Worm (Caenorhabditis elegans): Measurements from ENCODE around the gene lin-66.
A peak's percentile ranks its signal among the peaks of the same experiment; 100 is the strongest.

Gene lin-66

ce11 chrIV:13887408-13888163 is at the start of gene lin-66:
lin-66 (plus strand) TSS chrIV:13888079.
- peak; percentile 90 for TF ChIP-seq nfya-1 (tag; optimal IDR thresholded peaks at IDR 0.05; ENCODE audit: insufficient read depth)
- TF ChIP-seq nhr-67 (tag; optimal IDR thresholded peaks at IDR 0.05): no peak
- no peak for TF ChIP-seq nhr-76 (tag; optimal IDR thresholded peaks at IDR 0.05)
- peak; percentile 89 for TF ChIP-seq nhr-25 (tag; optimal IDR thresholded peaks at IDR 0.05)
- TF ChIP-seq lin-15B (tag; optimal IDR thresholded peaks at IDR 0.05): peak; percentile 69
- TF ChIP-seq unc-39 (tag; optimal IDR thresholded peaks at IDR 0.05): peak; percentile 17
- peak; percentile 38 for TF ChIP-seq aly-2 (tag; optimal IDR thresholded peaks at IDR 0.05)
- no peak for TF ChIP-seq pqm-1 (tag; optimal IDR thresholded peaks at IDR 0.05)
- peak; percentile 66 for TF ChIP-seq tbx-2 (tag; optimal IDR thresholded peaks at IDR 0.05)
- peak; percentile 75 for TF ChIP-seq pha-4 (tag; optimal IDR thresholded peaks at IDR 0.05)
- TF ChIP-seq snpc-4 (tag; optimal IDR thresholded peaks at IDR 0.05): peak; percentile 55
- no peak for TF ChIP-seq ama-1 (optimal IDR thresholded peaks at IDR 0.05)
- no peak for TF ChIP-seq elt-3 (tag; optimal IDR thresholded peaks at IDR 0.05)
- peak; percentile 2 for TF ChIP-seq ceh-82 (tag; optimal IDR thresholded peaks at IDR 0.05)
- TF ChIP-seq lin-39 (tag; optimal IDR thresholded peaks at IDR 0.05): peak; percentile 98
- peak; percentile 75 for TF ChIP-seq ceh-28 (tag; optimal IDR thresholded peaks at IDR 0.05)
- no peak for TF ChIP-seq skn-1 (tag; optimal IDR thresholded peaks at IDR 0.05)
- TF ChIP-seq zag-1 (tag; optimal IDR thresholded peaks at IDR 0.05): peak; percentile 33
- peak; percentile 37 for TF ChIP-seq egl-5 (tag; optimal IDR thresholded peaks at IDR 0.05)
- peak; percentile 86 for TF ChIP-seq elt-2 (tag; optimal IDR thresholded peaks at IDR 0.05)
- TF ChIP-seq fos-1 (tag; optimal IDR thresholded peaks at IDR 0.05): no peak
- TF ChIP-seq ZK546.5 (tag; optimal IDR thresholded peaks at IDR 0.05): no peak
- TF ChIP-seq nhr-43 (tag; optimal IDR thresholded peaks at IDR 0.05; ENCODE audit: poor library complexity, severe bottlenecking): peak; percentile 75
- TF ChIP-seq egl-27 (tag; optimal IDR thresholded peaks at IDR 0.05): peak; percentile 62
- TF ChIP-seq fkh-2 (tag; optimal IDR thresholded peaks at IDR 0.05): peak; percentile 43
- TF ChIP-seq lsy-12 (tag; optimal IDR thresholded peaks at IDR 0.05): peak; percentile 92
- peak; percentile 46 for TF ChIP-seq R02D3.7 (tag; optimal IDR thresholded peaks at IDR 0.05)
- TF ChIP-seq nhr-11 (tag; optimal IDR thresholded peaks at IDR 0.05): peak; percentile 62
- TF ChIP-seq nhr-77 (tag; optimal IDR thresholded peaks at IDR 0.05): peak; percentile 62
- no peak for TF ChIP-seq ztf-11 (tag; optimal IDR thresholded peaks at IDR 0.05)
- TF ChIP-seq mml-1 (tag; optimal IDR thresholded peaks at IDR 0.05): no peak
- no peak for TF ChIP-seq sea-2 (GFP tag; optimal IDR thresholded peaks at IDR 0.05)
- TF ChIP-seq unc-62 (GFP tag; optimal IDR thresholded peaks at IDR 0.05): peak; percentile 64
- TF ChIP-seq daf-12 (tag; optimal IDR thresholded peaks at IDR 0.05): no peak
- TF ChIP-seq hmg-11 (tag; optimal IDR thresholded peaks at IDR 0.05): peak; percentile 99
- TF ChIP-seq mdl-1 (tag; optimal IDR thresholded peaks at IDR 0.05): peak; percentile 68
- peak; percentile 90 for TF ChIP-seq jun-1 (tag; optimal IDR thresholded peaks at IDR 0.05)
- TF ChIP-seq nhr-23 (tag; optimal IDR thresholded peaks at IDR 0.05): peak; percentile 55
- TF ChIP-seq ceh-9 (tag; optimal IDR thresholded peaks at IDR 0.05): no peak
- no peak for TF ChIP-seq nhr-12 (tag; optimal IDR thresholded peaks at IDR 0.05)

- no peak for TF ChIP-seq nhr-11 (tag; optimal IDR thresholded peaks at IDR 0.05)
- no peak for TF ChIP-seq jun-1 (tag; optimal IDR thresholded peaks at IDR 0.05)
- TF ChIP-seq egl-5 (tag; optimal IDR thresholded peaks at IDR 0.05): no peak
- no peak for TF ChIP-seq ceh-28 (tag; optimal IDR thresholded peaks at IDR 0.05)
- no peak for TF ChIP-seq ztf-4 (tag; optimal IDR thresholded peaks at IDR 0.05)
- TF ChIP-seq aly-2 (tag; optimal IDR thresholded peaks at IDR 0.05): no peak
- no peak for TF ChIP-seq snpc-4 (tag; optimal IDR thresholded peaks at IDR 0.05)
- TF ChIP-seq elt-1 (tag; optimal IDR thresholded peaks at IDR 0.05): no peak
- no peak for TF ChIP-seq nhr-77 (tag; optimal IDR thresholded peaks at IDR 0.05)
- no peak for TF ChIP-seq ztf-11 (tag; optimal IDR thresholded peaks at IDR 0.05)
- no peak for TF ChIP-seq lin-15B (tag; optimal IDR thresholded peaks at IDR 0.05)
- TF ChIP-seq unc-62 (GFP tag; optimal IDR thresholded peaks at IDR 0.05): no peak
- no peak for TF ChIP-seq nhr-12 (tag; optimal IDR thresholded peaks at IDR 0.05)
- no peak for TF ChIP-seq egl-27 (tag; optimal IDR thresholded peaks at IDR 0.05)
- no peak for TF ChIP-seq mdl-1 (tag; optimal IDR thresholded peaks at IDR 0.05)
- TF ChIP-seq eor-1 (tag; optimal IDR thresholded peaks at IDR 0.05): no peak
- no peak for TF ChIP-seq nhr-237 (tag; optimal IDR thresholded peaks at IDR 0.05)
- TF ChIP-seq pqm-1 (tag; optimal IDR thresholded peaks at IDR 0.05): no peak
Observed at ce11 chrIV:13838296-13838695, 49.6 kb upstream of the lin-66 start.
